Worm (Caenorhabditis elegans): ENCODE results near the gene unc-105.

unc-105 gene

DNA sequence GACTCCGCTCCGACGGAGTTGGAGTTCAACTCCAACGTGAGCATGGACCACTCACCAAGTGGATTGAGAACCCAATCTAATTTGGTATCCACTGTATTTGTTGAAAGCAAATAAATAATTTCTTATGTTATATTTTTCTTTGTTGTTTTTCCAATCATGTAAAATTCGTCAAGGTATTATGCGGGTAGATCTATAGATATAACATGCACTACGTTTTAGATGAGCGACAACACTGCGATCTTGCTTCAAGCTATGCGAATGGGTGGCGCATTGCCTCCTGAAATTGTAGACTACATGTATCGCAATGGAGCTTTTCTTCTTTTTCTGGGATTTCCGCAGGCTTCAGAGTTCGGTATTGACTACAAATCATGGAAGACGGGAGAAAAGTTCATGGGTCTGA lies 28.3 kb downstream of the unc-105 start, which contains the start of gene F10B5.2 (continued):
- TF ChIP-seq ama-1 (optimal IDR thresholded peaks at IDR 0.05) = no peak
- TF ChIP-seq ama-1 (GFP tag; optimal IDR thresholded peaks at IDR 0.05) = no peak
- no peak for TF ChIP-seq cebp-1 (GFP tag; IDR thresholded peaks at IDR 0.05)
- no peak for TF ChIP-seq cebp-1 (tag; optimal IDR thresholded peaks at IDR 0.05)
- TF ChIP-seq madf-8 (GFP tag; conservative IDR thresholded peaks at IDR 0.05) = no peak
- no peak for TF ChIP-seq nhr-27 (tag; optimal IDR thresholded peaks at IDR 0.05)
- TF ChIP-seq F57A8.1 (GFP tag; optimal IDR thresholded peaks at IDR 0.05) = peak; percentile 7
- TF ChIP-seq mcd-1 (GFP tag; IDR thresholded peaks at IDR 0.05) = no peak
- no peak for TF ChIP-seq repo-1 (tag; optimal IDR thresholded peaks at IDR 0.05)
- peak; percentile 53 for TF ChIP-seq F49E8.2 (tag; optimal IDR thresholded peaks at IDR 0.05; ENCODE audit: insufficient read depth)
- no peak for TF ChIP-seq lsy-27 (tag; optimal IDR thresholded peaks at IDR 0.05; ENCODE audit: borderline replicate concordance, insufficient read depth)
- peak; percentile 51; the same call in 1 of the 2 replicates for TF ChIP-seq madf-3 (GFP tag; IDR thresholded peaks at IDR 0.05)
- peak; percentile 51 for TF ChIP-seq lin-54 (GFP tag; optimal IDR thresholded peaks at IDR 0.05)
- no peak for TF ChIP-seq gei-17 (GFP tag; optimal IDR thresholded peaks at IDR 0.05)
- TF ChIP-seq hlh-26 (GFP tag; conservative IDR thresholded peaks at IDR 0.05) = no peak
- no peak for TF ChIP-seq egl-18 (GFP tag; IDR thresholded peaks at IDR 0.05)
- TF ChIP-seq athp-1 (tag; optimal IDR thresholded peaks at IDR 0.05) = peak; percentile 8
- TF ChIP-seq attf-5 (GFP tag; optimal IDR thresholded peaks at IDR 0.05) = no peak
- no peak for TF ChIP-seq somi-1 (GFP tag; optimal IDR thresholded peaks at IDR 0.05)
- no peak for TF ChIP-seq rec-8 (tag; optimal IDR thresholded peaks at IDR 0.05)
- no peak for TF ChIP-seq F57C9.4 (tag; optimal IDR thresholded peaks at IDR 0.05)

ce11 chrII:8149930-8150329 lies 33.7 kb downstream of the unc-105 start, which contains the start of gene F10B5.3:
Gene F10B5.3 (minus strand): TSS chrII:8150030.
- TF ChIP-seq F37B4.10 (GFP tag; IDR thresholded peaks at IDR 0.05) (no peak), ztf-26 (tag; optimal IDR thresholded peaks at IDR 0.05) (no peak), sdz-38 (tag; optimal IDR thresholded peaks at IDR 0.05) (no peak), unc-62 (GFP tag; optimal IDR thresholded peaks at IDR 0.05) (no peak), F55B11.4 (tag; optimal IDR thresholded peaks at IDR 0.05; ENCODE audit: borderline replicate concordance, insufficient read depth) (no peak), F33H1.4 (GFP tag; IDR thresholded peaks at IDR 0.05) (no peak), B0336.3 (GFP tag; IDR thresholded peaks at IDR 0.05) (no peak), die-1 (tag; optimal IDR thresholded peaks at IDR 0.05) (no peak), Y95B8A.8 (GFP tag; IDR thresholded peaks at IDR 0.05) (no peak), repo-1 (tag; optimal IDR thresholded peaks at IDR 0.05) (no peak), mxl-1 (tag; optimal IDR thresholded peaks at IDR 0.05) (no peak), tlf-1 (GFP tag; optimal IDR thresholded peaks at IDR 0.05) (no peak), tbp1 (GFP tag; optimal IDR thresholded peaks at IDR 0.05) (no peak), gei-17 (GFP tag; optimal IDR thresholded peaks at IDR 0.05) (no peak)

ce11 chrII:8152711-8153325 lies 36.6 kb downstream of the unc-105 start:
- no peak for TF ChIP-seq mxl-1 (tag; optimal IDR thresholded peaks at IDR 0.05)
- no peak for TF ChIP-seq attf-6 (GFP tag; IDR thresholded peaks at IDR 0.05)
- no peak for TF ChIP-seq F57A8.1 (GFP tag; optimal IDR thresholded peaks at IDR 0.05)
- TF ChIP-seq ceh-58 (GFP tag; IDR thresholded peaks at IDR 0.05) = no peak
- TF ChIP-seq efl-1 (GFP tag; optimal IDR thresholded peaks at IDR 0.05) = no peak
- TF ChIP-seq atf-7 (tag; optimal IDR thresholded peaks at IDR 0.05) = no peak
- TF ChIP-seq K11D2.4 (GFP tag; IDR thresholded peaks at IDR 0.05) = no peak
- TF ChIP-seq cebp-2 (GFP tag; IDR thresholded peaks at IDR 0.05) = no peak
- no peak for TF ChIP-seq ceh-100 (GFP tag; IDR thresholded peaks at IDR 0.05)
- TF ChIP-seq gei-17 (GFP tag; optimal IDR thresholded peaks at IDR 0.05) = no peak
- no peak for TF ChIP-seq hmg-20 (GFP tag; IDR thresholded peaks at IDR 0.05)
- TF ChIP-seq tbp1 (GFP tag; optimal IDR thresholded peaks at IDR 0.05) = no peak

Measured in whole organism, young adult.